Fruit fly (Drosophila melanogaster): Measurements from ENCODE around the gene ChAT.

The ChAT gene

dm6 chr3R:18726334-18726733 is 21.0 kb downstream of the ChAT start, which contains the start of gene CG7714:
CG7714 (minus strand) TSS chr3R:18726434.
- TF ChIP-seq Crg-1 (GFP tag; optimal IDR thresholded peaks at IDR 0.05) = no peak
- TF ChIP-seq cnc (optimal IDR thresholded peaks at IDR 0.05) = no peak
- no peak for TF ChIP-seq CG33017 (tag; optimal IDR thresholded peaks at IDR 0.05)
- TF ChIP-seq CG7045 (GFP tag; optimal IDR thresholded peaks at IDR 0.05) = no peak
- TF ChIP-seq CG5204 (GFP tag; optimal IDR thresholded peaks at IDR 0.05) = no peak
- TF ChIP-seq CG12768 (GFP tag; optimal IDR thresholded peaks at IDR 0.05) = no peak
- TF ChIP-seq CG1620 (GFP tag; optimal IDR thresholded peaks at IDR 0.05) = no peak
- TF ChIP-seq Mnt (GFP tag; optimal IDR thresholded peaks at IDR 0.05) = no peak
- TF ChIP-seq toe (GFP tag; optimal IDR thresholded peaks at IDR 0.05) = no peak
- no peak for TF ChIP-seq CG7101 (tag; optimal IDR thresholded peaks at IDR 0.05)
- TF ChIP-seq Clk (GFP tag; optimal IDR thresholded peaks at IDR 0.05) = no peak
- no peak for TF ChIP-seq CG11617 (GFP tag; optimal IDR thresholded peaks at IDR 0.05)
- TF ChIP-seq pad (GFP tag; optimal IDR thresholded peaks at IDR 0.05) = no peak
- TF ChIP-seq bab1 (GFP tag; optimal IDR thresholded peaks at IDR 0.05) = no peak
- no peak for TF ChIP-seq CG14711 (tag; optimal IDR thresholded peaks at IDR 0.05)
- TF ChIP-seq cic (GFP tag; optimal IDR thresholded peaks at IDR 0.05) = no peak
- TF ChIP-seq ovo (GFP tag; optimal IDR thresholded peaks at IDR 0.05) = no peak
- no peak for TF ChIP-seq Hr96 (GFP tag; optimal IDR thresholded peaks at IDR 0.05)
- no peak for TF ChIP-seq kay (GFP tag; ENCODE audit: borderline replicate concordance)
- no peak for TF ChIP-seq tj (GFP tag; optimal IDR thresholded peaks at IDR 0.05)

- TF ChIP-seq CG11617 (GFP tag; optimal IDR thresholded peaks at IDR 0.05) (no peak), Crg-1 (GFP tag; optimal IDR thresholded peaks at IDR 0.05) (no peak), cic (GFP tag; optimal IDR thresholded peaks at IDR 0.05) (no peak), CG5204 (GFP tag; optimal IDR thresholded peaks at IDR 0.05) (no peak), cnc (optimal IDR thresholded peaks at IDR 0.05) (no peak), Hr96 (GFP tag; optimal IDR thresholded peaks at IDR 0.05) (no peak), ovo (GFP tag; optimal IDR thresholded peaks at IDR 0.05) (no peak), kay (GFP tag; ENCODE audit: borderline replicate concordance) (no peak), CG12768 (GFP tag; optimal IDR thresholded peaks at IDR 0.05) (no peak)
Observed at dm6 chr3R:18728368-18728767, 23.1 kb downstream of the ChAT start, which contains the start of gene CG7715. CG7715 (minus strand) TSS chr3R:18728468.

dm6 chr3R:18731241-18731640 is 25.9 kb downstream of the ChAT start:
- TF ChIP-seq pad (GFP tag; optimal IDR thresholded peaks at IDR 0.05) = peak; percentile 91
- no peak for TF ChIP-seq Clk (GFP tag; optimal IDR thresholded peaks at IDR 0.05)

dm6 chr3R:18732381-18732780 is 27.1 kb downstream of the ChAT start, which contains the start of gene CG14302:
CG14302 (plus strand) TSS chr3R:18732681.
- no peak for TF ChIP-seq CG11617 (GFP tag; optimal IDR thresholded peaks at IDR 0.05)
- TF ChIP-seq bab1 (GFP tag; optimal IDR thresholded peaks at IDR 0.05) = no peak
- no peak for TF ChIP-seq CG7045 (GFP tag; optimal IDR thresholded peaks at IDR 0.05)
- TF ChIP-seq cnc (optimal IDR thresholded peaks at IDR 0.05) = no peak
- TF ChIP-seq cic (GFP tag; optimal IDR thresholded peaks at IDR 0.05) = no peak
- no peak for TF ChIP-seq CG12768 (GFP tag; optimal IDR thresholded peaks at IDR 0.05)
- no peak for TF ChIP-seq CG33017 (tag; optimal IDR thresholded peaks at IDR 0.05)
- TF ChIP-seq Mnt (GFP tag; optimal IDR thresholded peaks at IDR 0.05) = no peak
- no peak for TF ChIP-seq kay (GFP tag; ENCODE audit: borderline replicate concordance)
- TF ChIP-seq Crg-1 (GFP tag; optimal IDR thresholded peaks at IDR 0.05) = no peak
- TF ChIP-seq toe (GFP tag; optimal IDR thresholded peaks at IDR 0.05) = no peak
- no peak for TF ChIP-seq Hr96 (GFP tag; optimal IDR thresholded peaks at IDR 0.05)
- TF ChIP-seq pad (GFP tag; optimal IDR thresholded peaks at IDR 0.05) = no peak
- no peak for TF ChIP-seq ovo (GFP tag; optimal IDR thresholded peaks at IDR 0.05)
- no peak for TF ChIP-seq tj (GFP tag; optimal IDR thresholded peaks at IDR 0.05)
- no peak for TF ChIP-seq CG14711 (tag; optimal IDR thresholded peaks at IDR 0.05)
- no peak for TF ChIP-seq CG1620 (GFP tag; optimal IDR thresholded peaks at IDR 0.05)

dm6 chr3R:18733580-18733979 is 28.3 kb downstream of the ChAT start:
- no peak for TF ChIP-seq kay (GFP tag; ENCODE audit: borderline replicate concordance)
- TF ChIP-seq cnc (optimal IDR thresholded peaks at IDR 0.05) = no peak
- no peak for TF ChIP-seq pad (GFP tag; optimal IDR thresholded peaks at IDR 0.05)

- TF ChIP-seq CG11617 (GFP tag; optimal IDR thresholded peaks at IDR 0.05) = no peak
- no peak for TF ChIP-seq Hr96 (GFP tag; optimal IDR thresholded peaks at IDR 0.05)
- no peak for TF ChIP-seq ovo (GFP tag; optimal IDR thresholded peaks at IDR 0.05)
- no peak for TF ChIP-seq Crg-1 (GFP tag; optimal IDR thresholded peaks at IDR 0.05)
- TF ChIP-seq pad (GFP tag; optimal IDR thresholded peaks at IDR 0.05) = no peak
- TF ChIP-seq toe (GFP tag; optimal IDR thresholded peaks at IDR 0.05) = no peak
- TF ChIP-seq bab1 (GFP tag; optimal IDR thresholded peaks at IDR 0.05) = no peak
- TF ChIP-seq tj (GFP tag; optimal IDR thresholded peaks at IDR 0.05) = no peak
- TF ChIP-seq cnc (optimal IDR thresholded peaks at IDR 0.05) = no peak
- no peak for TF ChIP-seq CG33017 (tag; optimal IDR thresholded peaks at IDR 0.05)
- no peak for TF ChIP-seq CG7101 (tag; optimal IDR thresholded peaks at IDR 0.05)
- no peak for TF ChIP-seq Mnt (GFP tag; optimal IDR thresholded peaks at IDR 0.05)
- TF ChIP-seq CG5204 (GFP tag; optimal IDR thresholded peaks at IDR 0.05) = no peak
- no peak for TF ChIP-seq CG12768 (GFP tag; optimal IDR thresholded peaks at IDR 0.05)
- no peak for TF ChIP-seq CG14711 (tag; optimal IDR thresholded peaks at IDR 0.05)
- TF ChIP-seq CG7045 (GFP tag; optimal IDR thresholded peaks at IDR 0.05) = no peak
Observed at dm6 chr3R:18738086-18738485, 32.8 kb downstream of the ChAT start.
